Fruit fly (Drosophila melanogaster) whole organism, embryonic: ENCODE results near the gene eIF4H2.
A peak's percentile ranks its signal among the peaks of the same experiment; 100 is the strongest.

ENCODE experiments used
- Ada2b ChIP-seq: fragments of 200-800 bp; sonication (Bioruptor generic); IDR thresholded peaks from 2 replicates; pipeline ENCODE4 v1.3.6; 2022; ENCODE audit warnings: missing biosample characterization, missing genetic modification characterization
- Atf-2 ChIP-seq: fragments of 200-800 bp; sonication (Bioruptor generic); optimal IDR thresholded peaks from 2 replicates; lab custom pipeline; 2016; ENCODE audit warnings: missing biosample characterization, missing genetic modification characterization
- BEAF-32 ChIP-seq: fragments of 200-800 bp; sonication (Bioruptor generic); optimal IDR thresholded peaks from 3 replicates; lab custom pipeline; 2017; ENCODE audit warnings: missing biosample characterization, missing genetic modification characterization, mild to moderate bottlenecking, moderate library complexity, missing genetic modification reagents
- BtbVII ChIP-seq: fragments of 200-800 bp; sonication (Bioruptor generic); optimal IDR thresholded peaks from 3 replicates; lab custom pipeline; 2017; ENCODE audit warnings: missing biosample characterization, mild to moderate bottlenecking, missing genetic modification characterization
- CG11456 ChIP-seq: fragments of 200-800 bp; sonication (Bioruptor generic); IDR thresholded peaks from 3 replicates; pipeline ENCODE4 v1.3.6; 2022; ENCODE audit warnings: missing biosample characterization, missing genetic modification characterization
- CG11504 ChIP-seq: fragments of 200-800 bp; sonication (Bioruptor generic); optimal IDR thresholded peaks from 3 replicates; lab custom pipeline; 2019; ENCODE audit warnings: missing biosample characterization, mild to moderate bottlenecking, missing genetic modification characterization, moderate library complexity
- CG12299 ChIP-seq: fragments of 200-800 bp; sonication (Bioruptor generic); optimal IDR thresholded peaks from 2 replicates; lab custom pipeline; 2018; ENCODE audit warnings: missing biosample characterization, mild to moderate bottlenecking, missing genetic modification characterization
- CG13894 ChIP-seq: fragments of 200-800 bp; sonication (Bioruptor generic); optimal IDR thresholded peaks from 3 replicates; lab custom pipeline; 2018; ENCODE audit warnings: missing biosample characterization, mild to moderate bottlenecking, missing genetic modification characterization, moderate library complexity
- CG15073 ChIP-seq: fragments of 200-800 bp; sonication (Bioruptor generic); optimal IDR thresholded peaks from 2 replicates; lab custom pipeline; 2016; ENCODE audit warnings: missing biosample characterization, missing genetic modification characterization
- CG1603 ChIP-seq: fragments of 200-800 bp; sonication (Bioruptor generic); optimal IDR thresholded peaks from 2 replicates; lab custom pipeline; 2019; ENCODE audit warnings: missing biosample characterization, mild to moderate bottlenecking, missing genetic modification characterization, moderate library complexity
- CG18764 ChIP-seq: fragments of 200-800 bp; sonication (Bioruptor generic); optimal IDR thresholded peaks from 3 replicates; lab custom pipeline; 2016; ENCODE audit warnings: missing biosample characterization, missing genetic modification characterization
- CG2678 ChIP-seq: fragments of 200-800 bp; sonication (Bioruptor generic); optimal IDR thresholded peaks from 3 replicates; lab custom pipeline; 2019; ENCODE audit warnings: missing biosample characterization, mild to moderate bottlenecking, missing genetic modification characterization, moderate library complexity
- CG30431 ChIP-seq: fragments of 200-800 bp; sonication (Bioruptor generic); optimal IDR thresholded peaks from 2 replicates; lab custom pipeline; 2017; ENCODE audit warnings: missing biosample characterization, missing genetic modification characterization
- CG31224 ChIP-seq: fragments of 200-800 bp; sonication (Bioruptor generic); IDR thresholded peaks from 2 replicates; pipeline ENCODE4 v1.3.6; 2022; ENCODE audit warnings: missing biosample characterization, missing genetic modification characterization
- CG32532 ChIP-seq: fragments of 200-800 bp; sonication (Bioruptor generic); IDR thresholded peaks from 2 replicates; pipeline ENCODE4 v1.3.6; 2022; ENCODE audit warnings: missing biosample characterization, missing genetic modification characterization
- CG34224 ChIP-seq: fragments of 200-800 bp; sonication (Bioruptor generic); IDR thresholded peaks from 3 replicates; pipeline ENCODE4 v1.3.6; 2022; ENCODE audit warnings: missing biosample characterization, missing genetic modification characterization; ENCODE audit not compliant: partially characterized antibody
- CG9215 ChIP-seq: fragments of 200-800 bp; sonication (Bioruptor generic); IDR thresholded peaks from 2 replicates; pipeline ENCODE4 v1.3.6; 2022; ENCODE audit warnings: missing biosample characterization, missing genetic modification characterization
- Dp ChIP-seq: fragments of 200-800 bp; sonication (Bioruptor generic); optimal IDR thresholded peaks from 2 replicates; lab custom pipeline; 2018; ENCODE audit warnings: missing biosample characterization, mild to moderate bottlenecking, missing genetic modification characterization, moderate library complexity
- Drgx ChIP-seq: fragments of 200-800 bp; sonication (Bioruptor generic); IDR thresholded peaks from 2 replicates; pipeline ENCODE4 v1.3.6; 2022; ENCODE audit warnings: missing biosample characterization, missing genetic modification characterization
- H2.0 ChIP-seq: fragments of 200-800 bp; sonication (Bioruptor generic); IDR thresholded peaks from 2 replicates; pipeline ENCODE4 v1.3.6; 2022; ENCODE audit warnings: missing biosample characterization, missing genetic modification characterization
- Hey ChIP-seq: fragments of 200-800 bp; sonication (Bioruptor generic); optimal IDR thresholded peaks from 3 replicates; lab custom pipeline; 2018; ENCODE audit warnings: missing biosample characterization, mild to moderate bottlenecking, missing genetic modification characterization
- Hsf ChIP-seq: fragments of 200-800 bp; sonication (Bioruptor generic); optimal IDR thresholded peaks from 3 replicates; lab custom pipeline; 2016; ENCODE audit warnings: missing biosample characterization, missing genetic modification characterization
- Lpt ChIP-seq: fragments of >200 bp; optimal IDR thresholded peaks from 2 replicates; lab custom pipeline; 2018; ENCODE audit warnings: missing biosample characterization, missing genetic modification characterization
- Nf-YC ChIP-seq: fragments of 200-800 bp; optimal IDR thresholded peaks from 3 replicates; lab custom pipeline; 2019; ENCODE audit warnings: missing biosample characterization, mild to moderate bottlenecking, missing genetic modification characterization, moderate library complexity
- Optix ChIP-seq: fragments of 200-800 bp; sonication (Bioruptor generic); IDR thresholded peaks from 3 replicates; pipeline ENCODE4 v1.3.6; 2022; ENCODE audit warnings: missing biosample characterization, missing genetic modification characterization
- Ptx1 ChIP-seq: fragments of 200-800 bp; sonication (Bioruptor generic); IDR thresholded peaks from 2 replicates; pipeline ENCODE4 v1.3.6; 2022; ENCODE audit warnings: missing biosample characterization, missing genetic modification characterization
- Rx ChIP-seq: fragments of 200-800 bp; sonication (Bioruptor generic); IDR thresholded peaks from 2 replicates; pipeline ENCODE4 v1.3.6; 2022; ENCODE audit warnings: missing biosample characterization, missing genetic modification characterization
- Six4 ChIP-seq: fragments of 200-800 bp; sonication (Bioruptor generic); optimal IDR thresholded peaks from 2 replicates; lab custom pipeline; 2016; ENCODE audit warnings: missing biosample characterization, missing genetic modification characterization
- Sox100B ChIP-seq: fragments of 200-800 bp; sonication (Bioruptor generic); optimal IDR thresholded peaks from 3 replicates; lab custom pipeline; 2018; ENCODE audit warnings: missing biosample characterization, mild to moderate bottlenecking, missing genetic modification characterization
- Spps ChIP-seq: fragments of 200-800 bp; sonication (Bioruptor generic); optimal IDR thresholded peaks from 2 replicates; lab custom pipeline; 2018; ENCODE audit warnings: missing biosample characterization, mild to moderate bottlenecking, missing genetic modification characterization
- Taf1 ChIP-seq: fragments of 200-800 bp; sonication (Bioruptor generic); IDR thresholded peaks from 2 replicates; pipeline ENCODE4 v1.3.6; 2022; ENCODE audit warnings: missing biosample characterization, missing genetic modification characterization
- YL-1 ChIP-seq: fragments of 200-800 bp; sonication (Bioruptor generic); optimal IDR thresholded peaks from 3 replicates; lab custom pipeline; 2017; ENCODE audit warnings: missing biosample characterization, mild to moderate bottlenecking, missing genetic modification characterization
- ato ChIP-seq: fragments of 200-800 bp; sonication (Bioruptor generic); IDR thresholded peaks from 2 replicates; pipeline ENCODE4 v1.3.6; 2022; ENCODE audit warnings: missing biosample characterization, missing genetic modification characterization; ENCODE audit not compliant: partially characterized antibody
- dpn ChIP-seq, 2 experiments: fragments of 200-800 bp; sonication (Bioruptor generic); optimal IDR thresholded peaks; 3 replicates each; lab custom pipeline; 2016; ENCODE audit warnings: missing biosample characterization in 2 of 2, missing genetic modification characterization in 2 of 2
- dysf ChIP-seq: fragments of 200-800 bp; sonication (Bioruptor generic); IDR thresholded peaks from 3 replicates; pipeline ENCODE4 v1.3.6; 2022; ENCODE audit warnings: missing biosample characterization, missing genetic modification characterization
- eyg ChIP-seq: fragments of 200-800 bp; sonication (Bioruptor generic); optimal IDR thresholded peaks from 3 replicates; lab custom pipeline; 2016; ENCODE audit warnings: missing biosample characterization, missing genetic modification characterization
- fd102C ChIP-seq: fragments of 200-800 bp; sonication (Bioruptor generic); optimal IDR thresholded peaks from 2 replicates; lab custom pipeline; 2018; ENCODE audit warnings: missing biosample characterization, mild to moderate bottlenecking, missing genetic modification characterization, moderate library complexity
- fd64A ChIP-seq: fragments of 200-800 bp; sonication (Bioruptor generic); optimal IDR thresholded peaks from 3 replicates; lab custom pipeline; 2018; ENCODE audit warnings: missing biosample characterization, mild to moderate bottlenecking, missing genetic modification characterization
- gt ChIP-seq: fragments of 200-800 bp; sonication (Bioruptor generic); IDR thresholded peaks from 2 replicates; pipeline ENCODE4 v1.3.6; 2022; ENCODE audit warnings: missing biosample characterization, missing genetic modification characterization
- nerfin-1 ChIP-seq: fragments of 200-800 bp; sonication (Bioruptor generic); optimal IDR thresholded peaks from 3 replicates; lab custom pipeline; 2019; ENCODE audit warnings: missing biosample characterization, mild to moderate bottlenecking, missing genetic modification characterization, moderate library complexity
- row ChIP-seq: fragments of 200-800 bp; sonication (Bioruptor generic); IDR thresholded peaks from 3 replicates; pipeline ENCODE4 v1.3.6; 2022; ENCODE audit warnings: missing biosample characterization, missing genetic modification characterization
- scrt ChIP-seq: fragments of 200-800 bp; sonication (Bioruptor generic); optimal IDR thresholded peaks from 2 replicates; lab custom pipeline; 2018; ENCODE audit warnings: missing biosample characterization, mild to moderate bottlenecking, missing genetic modification characterization, moderate library complexity
- shn ChIP-seq: fragments of 200-800 bp; sonication (Bioruptor generic); optimal IDR thresholded peaks from 3 replicates; lab custom pipeline; 2016; ENCODE audit warnings: missing biosample characterization, missing genetic modification characterization
- sim ChIP-seq: fragments of 200-800 bp; sonication (Bioruptor generic); IDR thresholded peaks from 2 replicates; pipeline ENCODE4 v1.3.6; 2022; ENCODE audit warnings: missing biosample characterization, missing genetic modification characterization
- stwl ChIP-seq: fragments of 200-800 bp; sonication (Bioruptor generic); optimal IDR thresholded peaks from 3 replicates; lab custom pipeline; 2018; ENCODE audit warnings: missing biosample characterization, mild to moderate bottlenecking, missing genetic modification characterization, moderate library complexity
- tio ChIP-seq: fragments of 200-800 bp; sonication (Bioruptor generic); optimal IDR thresholded peaks from 2 replicates; lab custom pipeline; 2017; ENCODE audit warnings: missing biosample characterization, missing genetic modification characterization, inconsistent platforms
- toy ChIP-seq: fragments of 200-800 bp; sonication (Bioruptor generic); IDR thresholded peaks from 2 replicates; pipeline ENCODE4 v1.3.6; 2022; ENCODE audit warnings: missing biosample characterization, missing genetic modification characterization
- trh ChIP-seq: fragments of 200-800 bp; sonication (Bioruptor generic); optimal IDR thresholded peaks from 2 replicates; lab custom pipeline; 2016; ENCODE audit warnings: missing biosample characterization, missing genetic modification characterization
- ttk ChIP-seq: fragments of 200-800 bp; sonication (Bioruptor generic); IDR thresholded peaks from 2 replicates; pipeline ENCODE4 v2.1.2; 2022; ENCODE audit warnings: missing biosample characterization, missing genetic modification characterization
- usp ChIP-seq: fragments of >200 bp; optimal IDR thresholded peaks from 2 replicates; lab custom pipeline; 2017; ENCODE audit warnings: missing biosample characterization, missing genetic modification characterization

The eIF4H2 gene

dm6 chr3R:30722374-30722773 is 3.5 kb upstream of the eIF4H2 start (continued):
- TF ChIP-seq Optix (GFP tag; lab: Robert Waterston, UW), result no peak
- no peak for TF ChIP-seq nerfin-1
- TF ChIP-seq gt (GFP tag; lab: Robert Waterston, UW), result no peak
- no peak for TF ChIP-seq Dp (GFP tag; lab: Kevin White, UChicago)
- TF ChIP-seq trh (GFP tag; lab: Kevin White, UChicago), result no peak
- no peak for TF ChIP-seq CG1603 (tag; lab: Kevin White, UChicago)
- TF ChIP-seq CG11504 (tag; lab: Kevin White, UChicago), result peak; percentile 25
- TF ChIP-seq CG30431 (GFP tag; lab: Kevin White, UChicago), result no peak
- peak; percentile 21; the same call in 1 of the 2 replicates for TF ChIP-seq Ptx1 (GFP tag; lab: Robert Waterston, UW)
- peak; percentile 15 for TF ChIP-seq CG2678
- no peak for TF ChIP-seq Atf-2
- TF ChIP-seq fd102C (GFP tag; lab: Kevin White, UChicago), result no peak
- peak; percentile 33; the same call in 1 of the 3 replicates for TF ChIP-seq row (GFP tag; lab: Robert Waterston, UW)
- TF ChIP-seq Sox100B (GFP tag; lab: Kevin White, UChicago), result no peak
- TF ChIP-seq dpn (GFP tag; optimal IDR thresholded peaks at IDR 0.05; lab: Kevin White, UChicago), result no peak
- no peak for TF ChIP-seq CG32532 (GFP tag; lab: Robert Waterston, UW)
- TF ChIP-seq sim (GFP tag; lab: Robert Waterston, UW), result no peak
- TF ChIP-seq ttk (GFP tag; lab: Robert Waterston, UW), result no peak
- TF ChIP-seq YL-1 (GFP tag; lab: Kevin White, UChicago), result no peak
- TF ChIP-seq Rx, result no peak
- TF ChIP-seq Hsf, result no peak
- TF ChIP-seq scrt (GFP tag; lab: Kevin White, UChicago), result no peak
- TF ChIP-seq shn (GFP tag; lab: Kevin White, UChicago), result no peak
- TF ChIP-seq dysf (GFP tag; lab: Robert Waterston, UW), result 0 out of 3 replicates have a peak, but pooled peaks have one; percentile 36
- no peak for TF ChIP-seq CG15073
- no peak for TF ChIP-seq Drgx (GFP tag; lab: Robert Waterston, UW)
- TF ChIP-seq Ada2b (GFP tag; lab: Robert Waterston, UW), result no peak
- TF ChIP-seq BEAF-32 (GFP tag; lab: Kevin White, UChicago), result no peak
- 0 out of 2 replicates have a peak, but pooled peaks have one; percentile 8 for TF ChIP-seq H2.0 (GFP tag; lab: Robert Waterston, UW)
- no peak for TF ChIP-seq CG34224 (GFP tag; lab: Robert Waterston, UW)
- TF ChIP-seq CG11456 (GFP tag; lab: Robert Waterston, UW), result no peak
- TF ChIP-seq ato (GFP tag; lab: Robert Waterston, UW), result no peak
- no peak for TF ChIP-seq stwl (tag; lab: Kevin White, UChicago)
- TF ChIP-seq CG9215 (GFP tag; lab: Robert Waterston, UW), result no peak
- no peak for TF ChIP-seq Nf-YC
- no peak for TF ChIP-seq eyg (GFP tag; lab: Kevin White, UChicago)
- no peak for TF ChIP-seq Hey (tag; lab: Kevin White, UChicago)
- no peak for TF ChIP-seq Taf1
- no peak for TF ChIP-seq CG18764
- TF ChIP-seq tio (GFP tag; lab: Kevin White, UChicago), result no peak
- TF ChIP-seq CG31224 (GFP tag; lab: Robert Waterston, UW), result no peak
- no peak for TF ChIP-seq usp
- no peak for TF ChIP-seq Six4 (GFP tag; lab: Kevin White, UChicago)
- TF ChIP-seq Spps (tag; lab: Kevin White, UChicago), result no peak
- no peak for TF ChIP-seq fd64A (GFP tag; lab: Kevin White, UChicago)
- TF ChIP-seq CG13894 (tag; lab: Kevin White, UChicago), result no peak
- TF ChIP-seq Lpt (GFP tag; lab: Kevin White, UChicago), result no peak
- TF ChIP-seq BtbVII, result no peak
- TF ChIP-seq CG12299 (tag; lab: Kevin White, UChicago), result no peak
- TF ChIP-seq toy, result no peak
